Worm (Caenorhabditis elegans) whole organism, early embryonic: ENCODE measurements around the gene srg-3.

ENCODE experiments used
- B0310.2 ChIP-seq: sonication (generic microtip); optimal IDR thresholded peaks from 2 replicates; lab custom pipeline; 2016; ENCODE audit warnings: mild to moderate bottlenecking, missing genetic modification characterization, missing compliant biosample characterization
- F13C5.2 ChIP-seq: sonication (generic microtip); optimal IDR thresholded peaks from 2 replicates; lab custom pipeline; 2017; ENCODE audit warnings: mild to moderate bottlenecking, missing genetic modification characterization, inconsistent platforms, missing compliant biosample characterization
- aly-1 ChIP-seq: sonication (generic microtip); optimal IDR thresholded peaks from 2 replicates; lab custom pipeline; 2016; ENCODE audit warnings: missing genetic modification characterization, missing compliant biosample characterization
- ama-1 ChIP-seq: fragments of 150-350 bp; optimal IDR thresholded peaks from 2 replicates; lab custom pipeline; 2014
- ceh-13 ChIP-seq: fragments of 200-800 bp; sonication (Bioruptor generic); optimal IDR thresholded peaks from 2 replicates; lab custom pipeline; 2018; ENCODE audit warnings: mild to moderate bottlenecking, missing genetic modification characterization, missing compliant biosample characterization
- ceh-36 ChIP-seq: sonication (generic microtip); optimal IDR thresholded peaks from 2 replicates; lab custom pipeline; 2016; ENCODE audit warnings: missing genetic modification characterization, inconsistent platforms, missing compliant biosample characterization
- ets-7 ChIP-seq: sonication (generic microtip); optimal IDR thresholded peaks from 2 replicates; lab custom pipeline; 2016; ENCODE audit warnings: missing genotype, missing genetic modification characterization, missing compliant biosample characterization
- flt-1 ChIP-seq: fragments of 200-800 bp; sonication (Bioruptor generic); IDR thresholded peaks from 2 replicates; pipeline ENCODE4 v1.3.6; 2022; ENCODE audit warnings: missing genetic modification characterization, missing compliant biosample characterization
- hmbx-1 ChIP-seq: sonication (generic microtip); optimal IDR thresholded peaks from 2 replicates; lab custom pipeline; 2016; ENCODE audit warnings: mild to moderate bottlenecking, missing genetic modification characterization, missing compliant biosample characterization
- hmg-4 ChIP-seq: fragments of 200-800 bp; sonication (Bioruptor generic); optimal IDR thresholded peaks from 2 replicates; lab custom pipeline; 2018; ENCODE audit warnings: mild to moderate bottlenecking, missing genetic modification characterization, missing compliant biosample characterization
- hnd-1 ChIP-seq: sonication (generic microtip); optimal IDR thresholded peaks from 2 replicates; lab custom pipeline; 2016; ENCODE audit warnings: missing genetic modification characterization, missing compliant biosample characterization
- pes-1 ChIP-seq: fragments of 200-800 bp; sonication (Bioruptor generic); IDR thresholded peaks from 2 replicates; pipeline ENCODE4 v1.3.6; 2022; ENCODE audit warnings: missing genetic modification reagents, missing genetic modification characterization, missing compliant biosample characterization
- scrt-1 ChIP-seq: fragments of 200-800 bp; sonication (Bioruptor generic); IDR thresholded peaks from 2 replicates; pipeline ENCODE4 v1.3.6; 2022; ENCODE audit warnings: missing genetic modification characterization, missing compliant biosample characterization
- sea-1 ChIP-seq: fragments of 200-800 bp; sonication (Bioruptor generic); conservative IDR thresholded peaks from 2 replicates; pipeline ENCODE4 v1.3.6; 2022; ENCODE audit warnings: missing genetic modification characterization, missing compliant biosample characterization
- tbx-11 ChIP-seq: fragments of 200-800 bp; sonication (Bioruptor generic); IDR thresholded peaks from 2 replicates; pipeline ENCODE4 v1.3.6; 2022; ENCODE audit warnings: missing genetic modification characterization, missing compliant biosample characterization
- tbx-37 ChIP-seq: fragments of 200-800 bp; sonication (Bioruptor generic); conservative IDR thresholded peaks from 2 replicates; pipeline ENCODE4 v1.3.6; 2022; ENCODE audit warnings: missing genetic modification reagents, missing genetic modification characterization, missing compliant biosample characterization
- tra-4 ChIP-seq: sonication (generic microtip); optimal IDR thresholded peaks from 2 replicates; lab custom pipeline; 2017; ENCODE audit warnings: missing genetic modification characterization, missing compliant biosample characterization

Gene srg-3

ce11 chrIII:6295972-6296700 lies 26.0 kb upstream of the srg-3 start, which contains the start of gene F47D12.7:
TSS of gene F47D12.7 (minus strand) at chrIII:6296022.
- TF ChIP-seq ceh-13 (GFP tag; lab: Kevin White, UChicago) (no peak), scrt-1 (GFP tag; lab: Robert Waterston, UW) (no peak), sea-1 (no peak), aly-1 (tag; lab: Kevin White, UChicago) (no peak), hmbx-1 (no peak), hnd-1 (no peak), flt-1 (GFP tag; lab: Robert Waterston, UW) (no peak), ceh-36 (tag; lab: Kevin White, UChicago) (no peak), B0310.2 (tag; lab: Kevin White, UChicago) (no peak), hmg-4 (GFP tag; lab: Kevin White, UChicago) (no peak), pes-1 (GFP tag; lab: Robert Waterston, UW) (no peak), F13C5.2 (no peak), tbx-37 (GFP tag; lab: Robert Waterston, UW) (no peak), tra-4 (tag; lab: Kevin White, UChicago) (no peak)

- TF ChIP-seq hmg-4 (GFP tag; lab: Kevin White, UChicago) (no peak), ceh-36 (tag; lab: Kevin White, UChicago) (no peak), ama-1 (lab: Kevin White, UChicago) (no peak), ceh-13 (GFP tag; lab: Kevin White, UChicago) (no peak), hmbx-1 (no peak), pes-1 (GFP tag; lab: Robert Waterston, UW) (no peak), tbx-11 (no peak)
Measured at ce11 chrIII:6290469-6291182, 20.4 kb upstream of the srg-3 start.

DNA sequence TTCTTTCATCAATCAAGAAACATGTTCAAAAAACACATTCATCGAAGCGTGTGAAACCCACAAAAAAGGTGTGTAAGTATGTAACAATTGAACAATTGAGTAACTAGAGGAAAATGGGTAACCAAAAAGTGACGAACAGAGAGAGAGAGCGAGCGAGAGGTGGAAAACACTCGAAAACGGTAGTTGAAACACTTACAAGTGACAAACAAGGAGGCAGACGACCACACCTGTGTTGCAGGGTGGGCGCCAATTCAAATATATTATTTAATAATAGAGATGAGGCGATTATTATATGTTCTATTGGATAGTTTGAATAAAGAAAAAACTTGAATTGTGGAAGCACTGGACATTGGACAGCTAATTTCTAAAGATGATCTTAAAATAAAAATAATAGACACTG lies 19.2 kb upstream of the srg-3 start:
- TF ChIP-seq B0310.2 (tag; lab: Kevin White, UChicago) (no peak), flt-1 (GFP tag; lab: Robert Waterston, UW) (no peak), scrt-1 (GFP tag; lab: Robert Waterston, UW) (no peak), F13C5.2 (no peak), ceh-13 (GFP tag; lab: Kevin White, UChicago) (no peak), ceh-36 (tag; lab: Kevin White, UChicago) (no peak), aly-1 (tag; lab: Kevin White, UChicago) (no peak), hmbx-1 (no peak), tbx-11 (no peak), tbx-37 (GFP tag; lab: Robert Waterston, UW) (no peak)

ce11 chrIII:6287195-6287594 lies 17.0 kb upstream of the srg-3 start, which contains the start of gene F47D12.6:
TSS of gene F47D12.6 (minus strand) at chrIII:6287295.
- TF ChIP-seq ceh-13 (GFP tag; lab: Kevin White, UChicago) (no peak), tbx-37 (GFP tag; lab: Robert Waterston, UW) (no peak), B0310.2 (tag; lab: Kevin White, UChicago) (no peak), ama-1 (lab: Kevin White, UChicago) (no peak), hmg-4 (GFP tag; lab: Kevin White, UChicago) (no peak), aly-1 (tag; lab: Kevin White, UChicago) (no peak), scrt-1 (GFP tag; lab: Robert Waterston, UW) (no peak), ets-7 (tag; lab: Kevin White, UChicago) (no peak), sea-1 (no peak), F13C5.2 (no peak), tra-4 (tag; lab: Kevin White, UChicago) (no peak), hnd-1 (no peak), pes-1 (GFP tag; lab: Robert Waterston, UW) (no peak), tbx-11 (no peak), hmbx-1 (no peak), flt-1 (GFP tag; lab: Robert Waterston, UW) (no peak), ceh-36 (tag; lab: Kevin White, UChicago) (no peak)

DNA sequence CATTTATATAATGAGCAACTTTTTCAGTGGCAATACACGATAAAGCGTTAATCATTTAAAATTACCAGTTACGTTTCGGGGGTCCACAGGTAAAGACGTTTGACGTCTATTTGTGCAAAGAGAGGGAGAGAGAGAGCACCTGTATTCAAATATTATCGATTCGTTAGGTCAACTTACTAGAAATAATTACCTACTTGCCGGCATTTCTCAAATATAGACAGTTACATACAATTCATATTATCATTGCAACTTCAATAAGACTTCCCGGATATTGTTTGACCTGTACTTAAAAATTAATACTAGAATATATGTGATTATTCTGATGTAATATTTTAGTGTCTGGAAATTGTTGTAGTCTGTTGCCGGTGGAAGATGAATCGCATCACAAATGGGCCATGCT lies 15.7 kb upstream of the srg-3 start, which contains the start of gene gadr-3:
Gene gadr-3, minus strand, starts transcription at position 101 of the 400 bp plus-strand sequence.
- TF ChIP-seq ama-1 (lab: Kevin White, UChicago) (no peak), aly-1 (tag; lab: Kevin White, UChicago) (no peak), ets-7 (tag; lab: Kevin White, UChicago) (no peak), F13C5.2 (no peak), hnd-1 (no peak), hmbx-1 (no peak), pes-1 (GFP tag; lab: Robert Waterston, UW) (no peak), B0310.2 (tag; lab: Kevin White, UChicago) (no peak), ceh-36 (tag; lab: Kevin White, UChicago) (no peak), flt-1 (GFP tag; lab: Robert Waterston, UW) (no peak), scrt-1 (GFP tag; lab: Robert Waterston, UW) (no peak), sea-1 (no peak), hmg-4 (GFP tag; lab: Kevin White, UChicago) (no peak), ceh-13 (GFP tag; lab: Kevin White, UChicago) (no peak), tra-4 (tag; lab: Kevin White, UChicago) (no peak), tbx-11 (no peak), tbx-37 (GFP tag; lab: Robert Waterston, UW) (no peak)

- TF ChIP-seq hnd-1 (no peak), hmbx-1 (no peak), tra-4 (tag; lab: Kevin White, UChicago) (no peak), pes-1 (GFP tag; lab: Robert Waterston, UW) (no peak), ceh-13 (GFP tag; lab: Kevin White, UChicago) (no peak), hmg-4 (GFP tag; lab: Kevin White, UChicago) (no peak), sea-1 (no peak), F13C5.2 (no peak), flt-1 (GFP tag; lab: Robert Waterston, UW) (no peak), B0310.2 (tag; lab: Kevin White, UChicago) (no peak), ama-1 (lab: Kevin White, UChicago) (no peak), ets-7 (tag; lab: Kevin White, UChicago) (no peak), scrt-1 (GFP tag; lab: Robert Waterston, UW) (no peak), tbx-37 (GFP tag; lab: Robert Waterston, UW) (no peak), aly-1 (tag; lab: Kevin White, UChicago) (no peak), ceh-36 (tag; lab: Kevin White, UChicago) (no peak), tbx-11 (no peak)
Measured at ce11 chrIII:6283024-6283423, 12.8 kb upstream of the srg-3 start.
